Worm (Caenorhabditis elegans): Measurements from ENCODE around the gene cdf-1.

ce11 chrX:6468499-6468898 is 36.4 kb downstream of the cdf-1 start, which contains the start of gene C15B12.9:
- TF ChIP-seq cog-1 (tag; optimal IDR thresholded peaks at IDR 0.05) = no peak
- TF ChIP-seq tab-1 (GFP tag; IDR thresholded peaks at IDR 0.05) = no peak
- TF ChIP-seq ref-1 (GFP tag; conservative IDR thresholded peaks at IDR 0.05) = no peak
- no peak for TF ChIP-seq med-1 (GFP tag; optimal IDR thresholded peaks at IDR 0.05; ENCODE audit: insufficient read depth)
- TF ChIP-seq T22C8.4 (GFP tag; IDR thresholded peaks at IDR 0.05) = no peak
- no peak for TF ChIP-seq flt-1 (GFP tag; IDR thresholded peaks at IDR 0.05)
